Fruit fly (Drosophila melanogaster) whole organism: ENCODE data around the gene spen.

Source experiments
- CG8478 ChIP-seq: fragments of >200 bp; optimal IDR thresholded peaks from 2 replicates; lab custom pipeline; 2018; ENCODE audit warnings: inconsistent platforms
- Dll ChIP-seq: fragments of >200 bp; optimal IDR thresholded peaks from 2 replicates; lab custom pipeline; 2017
- EcR ChIP-seq, 2 experiments: fragments of >200 bp; optimal IDR thresholded peaks; 2 replicates each; lab custom pipeline; 2017; ENCODE audit warnings: missing biosample characterization in 2 of 2, missing genetic modification characterization in 2 of 2, missing genetic modification reagents in 2 of 2
- pan ChIP-seq: fragments of >200 bp; optimal IDR thresholded peaks from 2 replicates; lab custom pipeline; 2017
- psq ChIP-seq: fragments of >200 bp; optimal IDR thresholded peaks from 2 replicates; lab custom pipeline; 2017
- usp ChIP-seq: fragments of >200 bp; optimal IDR thresholded peaks from 2 replicates; lab custom pipeline; 2017; ENCODE audit warnings: missing biosample characterization, missing genetic modification characterization, mixed read lengths

DNA sequence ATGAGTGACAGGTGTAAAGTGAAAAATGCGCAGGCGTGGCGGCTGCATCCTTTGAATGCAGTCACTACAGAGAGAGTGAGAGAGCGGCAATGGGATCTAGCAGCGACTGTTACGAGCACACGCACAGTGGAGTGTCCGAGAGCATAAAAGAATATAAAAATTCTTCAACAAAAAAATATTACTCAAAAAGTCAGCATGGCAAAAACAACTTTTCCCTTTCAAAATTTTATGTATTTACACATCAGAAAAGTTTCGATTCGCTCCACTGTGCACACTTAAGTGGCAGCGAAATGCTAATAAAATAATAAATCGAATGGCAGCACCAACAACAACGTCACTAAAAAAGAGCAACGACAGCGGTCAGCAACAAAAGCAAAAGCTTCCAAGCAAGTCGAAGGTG lies 64.5 kb downstream of the spen start:
- TF ChIP-seq EcR (GFP tag; optimal IDR thresholded peaks at IDR 0.05; lab: Kevin White, UChicago) (no peak), CG8478 (no peak), psq (no peak), usp (GFP tag; lab: Kevin White, UChicago) (no peak), pan (lab: Kevin White, UChicago) (no peak), Dll (lab: Kevin White, UChicago) (no peak)
